Fruit fly (Drosophila melanogaster) S2 (cell line): ENCODE measurements around the gene CG43322.

Experiments
- CG8478 ChIP-seq: fragments of >200 bp; optimal IDR thresholded peaks from 2 replicates; lab custom pipeline; 2018
- CTCF ChIP-seq, 2 experiments: fragments of >200 bp; optimal IDR thresholded peaks; 2 replicates each; lab custom pipeline; 2018

Gene CG43322

DNA sequence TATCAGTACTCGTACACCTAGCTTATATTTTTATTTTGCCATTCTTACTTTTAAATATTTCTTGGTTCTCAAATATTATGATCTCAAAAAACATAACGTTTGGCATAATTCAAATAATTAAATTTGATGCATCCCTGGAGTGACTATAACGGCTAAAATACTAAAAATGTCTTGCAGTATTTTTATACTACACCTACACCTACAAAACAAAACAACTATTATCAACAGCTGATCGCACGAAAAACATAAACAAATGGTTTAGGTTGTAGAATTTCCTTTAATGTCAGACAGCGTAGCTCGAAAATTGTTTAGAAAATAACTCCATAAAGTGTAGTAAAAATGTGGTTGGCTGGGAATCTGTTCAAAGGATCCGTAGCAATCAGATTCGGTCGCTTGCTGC lies at the start of gene CG43322:
TSS of gene CG43322 (plus strand) at position 240 of the 400 bp plus-strand sequence.
- no peak for TF ChIP-seq CTCF (optimal IDR thresholded peaks at IDR 0.05; lab: Kevin White, UChicago)
- no peak for TF ChIP-seq CG8478

DNA sequence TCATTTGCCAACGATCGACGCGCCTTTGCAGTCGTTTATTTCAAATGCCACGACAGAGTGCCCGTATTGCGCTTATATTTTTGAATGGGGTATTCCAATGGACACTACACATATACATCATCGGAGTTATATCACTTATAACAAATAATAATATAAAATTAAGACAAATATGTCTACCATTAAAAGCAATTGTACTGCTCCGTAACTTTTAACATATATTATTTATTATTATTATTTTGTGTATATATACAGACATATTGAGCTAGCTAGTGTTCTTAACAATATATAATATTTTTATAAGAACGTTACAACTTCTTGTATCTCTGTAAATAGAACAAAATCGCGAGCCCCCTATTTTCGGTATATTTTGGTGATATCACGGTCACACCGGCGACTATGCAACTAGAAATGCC lies 49.2 kb upstream of the CG43322 start, which contains the start of the genes sip2 and Coprox:
TSS of gene sip2 (minus strand) at position 53 of the 413 bp plus-strand sequence.
TSS of gene Coprox (plus strand) at position 400 of the 413 bp plus-strand sequence.
- no peak for TF ChIP-seq CTCF (optimal IDR thresholded peaks at IDR 0.05; lab: Kevin White, UChicago)
- TF ChIP-seq CG8478, result no peak

DNA sequence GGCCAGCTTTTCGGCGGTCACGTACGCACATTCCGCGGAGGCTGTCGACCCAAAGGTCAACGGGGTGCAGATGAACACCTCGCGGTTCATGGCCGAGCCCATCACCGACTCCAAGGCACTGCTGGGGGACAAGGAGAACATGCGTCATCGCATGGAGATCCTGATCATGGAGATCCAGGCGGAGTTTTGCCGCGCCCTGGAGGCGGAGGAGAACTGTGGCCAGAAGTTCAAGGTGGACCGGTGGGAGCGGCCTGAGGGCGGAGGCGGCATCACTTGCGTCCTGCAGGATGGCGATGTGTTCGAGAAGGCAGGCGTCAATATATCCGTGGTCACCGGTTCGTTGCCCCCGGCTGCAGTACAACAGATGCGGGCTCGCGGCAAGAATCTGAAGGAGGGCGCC lies 48.6 kb upstream of the CG43322 start:
- TF ChIP-seq CTCF (optimal IDR thresholded peaks at IDR 0.05; lab: Kevin White, UChicago), result no peak
- TF ChIP-seq CG8478, result no peak

DNA sequence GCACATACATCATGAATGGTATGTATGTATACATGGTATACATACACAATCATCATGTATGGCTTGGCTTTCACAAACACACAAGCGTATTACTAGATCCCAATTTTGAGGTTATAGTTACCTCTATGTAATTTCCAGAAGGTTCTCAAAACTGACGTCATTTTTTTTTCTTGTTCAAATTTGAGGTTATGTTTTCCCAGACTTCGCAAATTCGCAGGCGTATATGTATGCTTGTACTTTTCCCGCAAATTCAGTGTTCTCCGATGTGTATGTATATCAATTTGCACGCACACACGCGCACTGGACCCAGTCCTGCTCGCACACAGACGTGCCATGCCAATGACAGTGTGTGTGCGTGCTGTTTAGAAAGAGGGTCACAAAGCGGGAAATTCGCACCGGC lies 46.9 kb upstream of the CG43322 start:
- TF ChIP-seq CTCF (optimal IDR thresholded peaks at IDR 0.05; lab: Kevin White, UChicago) (no peak), CG8478 (no peak)

DNA sequence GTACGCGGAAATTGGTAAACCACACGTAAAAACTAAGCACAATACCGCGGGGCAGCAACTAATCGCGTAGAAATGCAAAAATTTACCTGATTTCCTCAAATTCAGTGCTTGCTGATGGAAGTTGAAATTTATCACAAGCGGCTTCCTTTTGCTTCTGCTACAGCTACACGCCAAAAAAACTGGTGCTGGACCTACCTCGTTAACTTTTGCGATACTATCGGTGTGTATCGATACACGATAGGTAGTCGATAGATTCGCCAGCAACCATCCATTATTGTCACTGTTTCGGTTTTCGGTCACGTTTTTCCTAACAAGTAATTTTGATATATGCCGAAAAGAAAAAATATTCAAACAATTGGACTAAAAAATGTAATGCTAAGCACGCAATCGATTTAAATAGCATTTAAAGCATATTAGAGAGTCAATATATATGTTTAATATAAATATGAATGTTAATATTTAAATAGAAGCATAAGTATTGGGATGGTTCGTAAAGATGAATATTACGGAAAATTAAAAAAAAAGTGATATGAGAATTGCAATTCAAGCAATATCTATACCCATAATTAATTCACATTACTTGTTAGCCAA lies 45.7 kb upstream of the CG43322 start, which contains the start of gene Sumo:
TSS of gene Sumo (minus strand) at position 223 of the 591 bp plus-strand sequence.
- TF ChIP-seq CTCF (optimal IDR thresholded peaks at IDR 0.05; lab: Kevin White, UChicago) (no peak), CG8478 (no peak)

DNA sequence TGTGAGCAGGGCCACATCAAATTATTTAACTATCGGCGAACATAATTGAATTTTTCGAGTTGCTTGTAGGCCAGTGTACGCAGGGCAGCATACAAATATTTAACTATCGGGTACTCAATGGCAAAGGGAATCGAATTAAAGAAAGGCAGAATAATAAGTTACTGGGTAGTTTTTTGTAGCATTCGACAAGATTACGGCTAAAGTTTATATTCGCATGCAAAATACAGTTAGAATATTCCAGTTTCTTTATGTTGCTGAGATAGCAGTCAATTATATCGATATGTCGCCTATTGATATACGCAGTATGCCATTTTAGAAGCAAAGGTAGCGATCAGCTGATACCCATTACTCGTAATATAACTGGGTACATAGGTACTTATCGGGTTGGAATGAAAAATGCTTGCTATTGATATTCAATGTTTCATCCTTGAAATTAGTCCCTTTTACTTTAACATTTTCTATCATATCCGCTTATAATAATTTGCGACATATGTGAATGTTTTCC lies 45.1 kb upstream of the CG43322 start:
- no peak for TF ChIP-seq CG8478
- peak; percentile 50 for TF ChIP-seq CTCF (optimal IDR thresholded peaks at IDR 0.05; lab: Kevin White, UChicago)

DNA sequence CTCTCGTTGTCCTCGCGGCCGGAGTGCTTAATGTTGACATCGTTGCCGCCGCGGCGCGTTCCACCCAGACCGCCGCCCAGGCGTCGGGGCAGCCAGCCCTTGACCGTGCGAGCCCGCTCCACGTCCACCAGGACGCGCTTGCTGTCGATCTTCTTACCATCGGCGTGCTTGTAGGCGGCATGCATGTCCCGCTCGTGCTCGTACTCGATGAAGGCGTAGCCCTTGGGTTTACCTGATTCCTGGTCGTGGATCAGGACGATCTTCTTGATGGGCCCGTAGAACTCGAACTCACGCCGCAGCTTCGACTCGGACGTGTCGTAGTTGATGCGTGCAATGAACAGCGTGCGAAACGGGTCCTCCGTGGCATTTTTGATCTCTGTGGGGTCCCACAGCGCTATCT lies 42.4 kb upstream of the CG43322 start:
- TF ChIP-seq CTCF (optimal IDR thresholded peaks at IDR 0.05; lab: Kevin White, UChicago), result no peak
- no peak for TF ChIP-seq CG8478

DNA sequence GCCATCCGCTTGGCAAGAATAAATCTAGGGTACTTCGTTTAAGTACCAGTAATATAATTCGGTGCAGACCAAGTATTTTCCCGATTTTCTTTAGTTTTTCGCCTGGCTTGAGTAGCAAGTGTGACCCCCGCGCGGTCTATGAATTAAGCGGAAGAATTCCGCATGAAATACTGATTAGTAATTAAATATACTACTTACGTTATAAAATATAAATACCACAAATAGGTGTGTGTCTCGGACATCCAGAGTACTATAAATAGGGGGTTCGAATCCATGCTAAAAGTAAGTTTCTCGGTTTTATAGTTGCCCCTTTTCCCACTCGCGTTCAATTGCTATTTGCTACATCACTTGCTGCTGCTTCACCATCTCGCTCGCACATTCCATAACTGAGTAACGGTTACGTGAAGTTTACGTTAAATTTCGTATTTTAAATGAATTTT lies 41.6 kb upstream of the CG43322 start, which contains the start of gene snRNP-U1-70K:
TSS of gene snRNP-U1-70K (minus strand) at position 141 of the 440 bp plus-strand sequence.
- TF ChIP-seq CG8478 (no peak), CTCF (optimal IDR thresholded peaks at IDR 0.05; lab: Kevin White, UChicago) (peak; percentile 38 to 72)

DNA sequence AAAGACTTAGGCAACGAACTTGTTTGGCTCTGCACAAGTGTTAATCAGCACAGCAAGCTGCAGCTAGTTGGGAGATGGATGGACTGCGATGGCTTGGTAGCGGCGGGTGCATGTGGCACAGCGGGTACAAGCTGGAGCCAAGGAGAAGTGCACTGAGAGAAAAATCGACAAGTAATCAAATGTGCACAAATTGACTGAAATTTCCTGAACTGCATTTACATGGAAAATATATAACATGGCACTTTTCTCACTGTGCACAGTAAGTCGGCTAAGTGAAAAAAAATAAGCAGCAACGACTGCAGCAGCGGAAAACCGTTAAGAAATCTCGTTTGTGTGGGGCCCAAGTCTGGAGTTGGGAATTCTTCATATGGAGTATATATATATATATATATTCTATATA lies 22.1 kb upstream of the CG43322 start:
- no peak for TF ChIP-seq CG8478
- TF ChIP-seq CTCF (optimal IDR thresholded peaks at IDR 0.05; lab: Kevin White, UChicago), result no peak

DNA sequence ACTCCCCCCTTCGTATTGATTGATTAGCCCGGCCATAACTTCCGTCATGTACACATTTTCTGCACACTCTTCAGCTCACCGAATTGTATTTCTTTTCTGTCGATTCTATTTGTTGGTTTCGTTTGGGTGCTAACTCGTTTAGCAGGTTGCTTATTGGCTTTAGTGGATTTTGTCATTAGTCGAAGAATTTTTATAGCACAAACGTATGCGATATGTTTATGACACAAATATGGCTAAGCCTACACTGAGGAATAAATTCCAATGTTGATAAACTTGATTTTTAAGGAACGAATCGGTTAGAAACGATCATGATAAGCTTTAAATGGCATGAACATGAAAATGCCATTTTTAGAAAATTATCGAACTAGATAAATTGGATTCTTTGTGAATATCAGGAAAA lies 14.5 kb upstream of the CG43322 start:
- TF ChIP-seq CTCF (optimal IDR thresholded peaks at IDR 0.05; lab: Kevin White, UChicago), result no peak
- no peak for TF ChIP-seq CG8478

DNA sequence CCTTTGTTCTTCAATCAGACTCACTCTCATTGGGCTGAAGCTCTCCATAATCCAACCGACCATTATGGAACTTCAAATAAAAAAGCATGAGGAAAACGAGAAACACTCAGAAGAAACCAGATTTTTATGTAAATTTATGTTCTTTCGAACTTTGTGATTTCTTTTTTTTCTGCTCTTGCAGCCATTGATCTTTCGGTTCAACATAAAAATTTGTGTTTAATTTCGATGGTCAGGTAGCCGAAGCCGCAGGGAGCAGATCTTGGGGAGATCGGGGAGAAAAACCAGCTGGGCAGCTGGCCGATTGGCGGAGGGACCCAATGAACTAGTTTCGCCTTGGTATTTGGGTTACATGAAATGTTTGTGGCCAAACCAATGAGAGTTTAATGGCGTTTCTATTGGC lies 8.9 kb upstream of the CG43322 start:
- TF ChIP-seq CTCF (optimal IDR thresholded peaks at IDR 0.05; lab: Kevin White, UChicago), result no peak
- TF ChIP-seq CG8478, result no peak

DNA sequence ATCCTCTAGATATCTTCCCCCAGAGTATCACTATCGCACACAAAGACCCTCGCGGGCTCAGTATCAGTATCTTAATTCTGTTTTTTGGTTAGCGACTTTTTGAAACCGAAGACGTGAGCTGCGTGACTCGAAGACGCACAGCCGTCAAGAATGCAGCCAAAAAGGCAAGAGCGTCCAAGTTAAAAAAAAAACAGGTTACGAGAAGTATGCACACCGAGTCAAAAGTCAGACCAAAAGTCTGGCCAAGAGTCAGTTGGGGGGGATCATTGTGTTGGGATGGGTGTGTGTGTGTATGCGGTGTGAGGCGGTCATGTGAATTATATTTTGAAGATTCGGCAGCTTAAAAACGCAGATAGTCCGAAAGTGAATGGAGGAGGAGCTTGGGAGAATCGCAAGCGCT lies 7.7 kb upstream of the CG43322 start:
- TF ChIP-seq CTCF (optimal IDR thresholded peaks at IDR 0.05; lab: Kevin White, UChicago) (no peak), CG8478 (no peak)

DNA sequence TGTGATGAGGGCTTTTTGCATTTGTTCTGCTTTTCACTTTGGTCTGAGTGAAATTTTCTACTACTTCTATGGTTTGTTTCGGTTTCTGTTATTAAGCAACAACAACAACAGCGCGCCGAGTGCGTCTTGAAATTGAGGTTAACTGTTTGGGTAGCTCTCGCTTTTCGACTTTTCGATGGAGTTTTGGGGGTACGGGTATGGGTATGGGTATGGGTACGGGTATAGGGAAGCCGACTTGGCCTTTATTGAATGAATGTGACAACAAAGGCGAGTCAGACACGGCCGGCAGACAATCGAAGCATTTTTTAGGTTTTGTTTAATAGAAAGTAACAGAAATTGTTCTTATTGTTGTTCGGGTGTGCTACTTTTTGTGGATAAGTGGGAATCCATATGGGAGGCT lies 5.6 kb upstream of the CG43322 start:
- TF ChIP-seq CG8478 (no peak), CTCF (optimal IDR thresholded peaks at IDR 0.05; lab: Kevin White, UChicago) (no peak)

DNA sequence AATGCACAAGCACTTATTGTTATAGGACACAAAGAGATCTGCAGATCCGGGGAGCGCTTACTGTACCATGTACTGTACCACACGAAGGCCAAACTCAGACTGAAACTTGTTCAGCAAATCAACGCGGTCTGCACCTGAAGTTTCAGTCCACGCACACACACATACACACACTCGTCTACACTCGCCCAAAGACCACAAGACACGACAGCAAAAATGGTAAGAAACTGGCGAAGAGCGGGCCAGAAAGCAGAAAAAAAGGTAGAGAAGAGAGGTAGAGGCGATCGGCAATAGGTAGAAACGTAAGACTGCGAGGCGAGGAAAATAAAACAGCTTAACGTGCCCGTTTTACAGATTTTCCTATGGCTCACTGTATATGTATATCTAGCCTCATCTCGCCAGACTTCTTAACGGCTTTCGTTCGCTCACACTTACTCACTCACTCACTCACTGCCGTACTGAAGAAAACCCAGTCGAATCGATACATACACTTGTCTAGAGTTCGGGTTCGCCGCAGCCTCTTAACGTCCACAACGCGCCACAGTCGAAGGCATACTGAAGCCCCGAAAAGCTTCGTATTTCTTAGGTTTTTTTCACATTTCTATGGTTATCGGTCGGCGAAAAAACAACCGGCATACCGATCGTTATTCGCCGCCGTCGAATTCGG lies 3.3 kb upstream of the CG43322 start, which contains the start of gene uif:
TSS of gene uif (minus strand) at position 553 of the 664 bp plus-strand sequence.
- TF ChIP-seq CTCF (optimal IDR thresholded peaks at IDR 0.05; lab: Kevin White, UChicago) (no peak), CG8478 (no peak)

DNA sequence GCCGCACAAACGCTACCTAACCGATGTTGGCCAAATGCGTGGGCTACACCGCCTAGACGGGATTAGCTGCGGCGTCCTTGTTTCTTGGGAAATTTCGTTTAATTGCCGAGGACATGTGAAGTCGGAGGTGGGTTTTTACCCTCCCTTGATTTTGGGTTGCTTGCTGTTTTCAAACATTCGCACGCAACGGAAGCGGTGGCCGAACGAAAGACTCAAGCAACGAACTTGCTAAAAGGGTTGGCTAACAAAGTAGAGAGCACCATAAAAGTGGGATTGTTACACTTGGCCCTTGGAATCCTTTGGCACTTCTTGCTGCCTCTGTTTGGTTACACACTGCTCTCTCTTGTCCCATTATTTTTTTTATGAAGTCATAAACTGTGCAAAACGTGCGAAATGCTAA lies 2.7 kb upstream of the CG43322 start:
- no peak for TF ChIP-seq CG8478
- no peak for TF ChIP-seq CTCF (optimal IDR thresholded peaks at IDR 0.05; lab: Kevin White, UChicago)

DNA sequence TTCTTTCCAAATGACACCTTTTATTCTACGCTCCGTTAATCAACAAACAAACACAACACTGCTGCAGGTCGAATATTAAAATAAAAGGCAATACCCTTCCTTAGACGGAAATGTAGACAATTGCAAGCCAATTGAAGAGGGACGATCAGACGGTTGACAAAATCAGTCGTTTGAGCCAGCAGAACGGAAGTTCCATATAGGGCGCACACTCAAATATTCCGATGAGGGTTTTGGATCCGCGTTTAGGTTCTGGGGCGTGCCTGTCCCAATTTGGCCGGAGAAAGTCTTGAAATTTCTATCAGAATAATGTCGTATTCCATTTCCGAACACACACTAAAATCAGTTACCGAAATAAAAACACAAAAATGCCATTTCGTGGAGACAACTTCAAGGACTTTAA lies 1.2 kb upstream of the CG43322 start, which contains the start of gene CG43321:
TSS of gene CG43321 (plus strand) at position 301 of the 400 bp plus-strand sequence.
- TF ChIP-seq CTCF (optimal IDR thresholded peaks at IDR 0.05; lab: Kevin White, UChicago), result no peak
- TF ChIP-seq CG8478, result no peak
